Fruit fly (Drosophila melanogaster): Measurements from ENCODE around the gene Trissin.

The Trissin gene

dm6 chr3R:15471742-15472141 lies 13.5 kb downstream of the Trissin start (continued):
- TF ChIP-seq CG4328 (GFP tag; optimal IDR thresholded peaks at IDR 0.05) (no peak), fd96Cb (tag; optimal IDR thresholded peaks at IDR 0.05) (no peak), CG7928 (GFP tag; optimal IDR thresholded peaks at IDR 0.05) (no peak), Oli (tag; optimal IDR thresholded peaks at IDR 0.05) (peak; percentile 9), slp2 (GFP tag; optimal IDR thresholded peaks at IDR 0.05) (no peak), CG16863 (GFP tag; optimal IDR thresholded peaks at IDR 0.05) (no peak), gem (tag; optimal IDR thresholded peaks at IDR 0.05) (peak; percentile 29), lilli (GFP tag; optimal IDR thresholded peaks at IDR 0.05) (peak; percentile 17), CG10979 (tag; optimal IDR thresholded peaks at IDR 0.05) (no peak), cato (GFP tag; optimal IDR thresholded peaks at IDR 0.05; ENCODE audit: borderline replicate concordance) (no peak), row (GFP tag; IDR thresholded peaks at IDR 0.05) (peak; percentile 46; the same call in 2 of the 3 replicates), ato (GFP tag; IDR thresholded peaks at IDR 0.05; ENCODE audit: partially characterized antibody) (no peak), Meics (GFP tag; optimal IDR thresholded peaks at IDR 0.05) (peak; percentile 31), lab (GFP tag; optimal IDR thresholded peaks at IDR 0.05) (peak; percentile 31)

- no peak for TF ChIP-seq Dip3 (GFP tag; optimal IDR thresholded peaks at IDR 0.05)
- no peak for TF ChIP-seq HLH54F (GFP tag; optimal IDR thresholded peaks at IDR 0.05)
- no peak for TF ChIP-seq lilli (GFP tag; optimal IDR thresholded peaks at IDR 0.05)
- TF ChIP-seq Ptx1 (GFP tag; IDR thresholded peaks at IDR 0.05): no peak
- peak; percentile 59 for TF ChIP-seq sens (GFP tag)
- no peak for TF ChIP-seq NC2β (GFP tag; optimal IDR thresholded peaks at IDR 0.05)
- peak; percentile 87 for TF ChIP-seq CTCF (GFP tag; optimal IDR thresholded peaks at IDR 0.05)
- TF ChIP-seq sim (GFP tag; IDR thresholded peaks at IDR 0.05): no peak
- TF ChIP-seq CG8388 (GFP tag; optimal IDR thresholded peaks at IDR 0.05): no peak
- no peak for TF ChIP-seq pho (GFP tag; optimal IDR thresholded peaks at IDR 0.05)
- TF ChIP-seq BtbVII (GFP tag; optimal IDR thresholded peaks at IDR 0.05): no peak
- TF ChIP-seq CG6175 (GFP tag; IDR thresholded peaks at IDR 0.05): 0 out of 3 replicates have a peak, but pooled peaks have one; percentile 38
- no peak for TF ChIP-seq disco-r (GFP tag; optimal IDR thresholded peaks at IDR 0.05)
- no peak for TF ChIP-seq CG4404 (GFP tag; IDR thresholded peaks at IDR 0.05)
- TF ChIP-seq CG1529 (GFP tag; optimal IDR thresholded peaks at IDR 0.05): no peak
- TF ChIP-seq CG4282 (GFP tag; optimal IDR thresholded peaks at IDR 0.05): no peak
- TF ChIP-seq tio (GFP tag; optimal IDR thresholded peaks at IDR 0.05): peak; percentile 33
- peak; percentile 84 for TF ChIP-seq CG10979 (tag; optimal IDR thresholded peaks at IDR 0.05)
- TF ChIP-seq CG14965 (GFP tag; optimal IDR thresholded peaks at IDR 0.05; ENCODE audit: borderline replicate concordance): no peak
- TF ChIP-seq fd96Cb (tag; optimal IDR thresholded peaks at IDR 0.05): no peak
- no peak for TF ChIP-seq CG10462 (GFP tag; optimal IDR thresholded peaks at IDR 0.05)
- TF ChIP-seq CG6791 (GFP tag; IDR thresholded peaks at IDR 0.05; ENCODE audit: partially characterized antibody): peak; percentile 27; the same call in 1 of the 3 replicates
- no peak for TF ChIP-seq yki (optimal IDR thresholded peaks at IDR 0.05)
- no peak for TF ChIP-seq Elba2 (GFP tag; optimal IDR thresholded peaks at IDR 0.05)
- no peak for TF ChIP-seq pnt (GFP tag; optimal IDR thresholded peaks at IDR 0.05)
- no peak for TF ChIP-seq CG12236 (GFP tag; optimal IDR thresholded peaks at IDR 0.05)
- no peak for TF ChIP-seq sima (GFP tag; optimal IDR thresholded peaks at IDR 0.05)
- 0 out of 3 replicates have a peak, but pooled peaks have one; percentile 17 for TF ChIP-seq so (GFP tag; IDR thresholded peaks at IDR 0.05)
- TF ChIP-seq CG16863 (GFP tag; optimal IDR thresholded peaks at IDR 0.05): peak; percentile 0
- no peak for TF ChIP-seq tin (GFP tag; optimal IDR thresholded peaks at IDR 0.05)
- TF ChIP-seq ind (GFP tag; optimal IDR thresholded peaks at IDR 0.05): no peak
- TF ChIP-seq odd (GFP tag; optimal IDR thresholded peaks at IDR 0.05): no peak
- no peak for TF ChIP-seq HLHmδ (GFP tag; optimal IDR thresholded peaks at IDR 0.05)
- no peak for TF ChIP-seq shn (GFP tag; optimal IDR thresholded peaks at IDR 0.05)
- peak; percentile 16 for TF ChIP-seq Med (GFP tag)
- TF ChIP-seq Fer1 (GFP tag; optimal IDR thresholded peaks at IDR 0.05): no peak
These were observed 17.0 kb downstream of the Trissin start for dm6 chr3R:15467991-15468764.
